Fruit fly (Drosophila melanogaster) whole organism, embryonic: ENCODE results near the gene Ctl1.

Experiments used
- Bdp1 ChIP-seq: fragments of 200-800 bp; sonication (Bioruptor generic); optimal IDR thresholded peaks from 3 replicates; lab custom pipeline; 2016; ENCODE audit warnings: missing biosample characterization, missing genetic modification characterization
- CG1024 ChIP-seq: fragments of 200-800 bp; sonication (Bioruptor generic); IDR thresholded peaks from 2 replicates; pipeline ENCODE4 v1.3.6; 2022; ENCODE audit warnings: missing biosample characterization, missing genetic modification characterization
- CG10431 ChIP-seq: fragments of 200-800 bp; sonication (Bioruptor generic); optimal IDR thresholded peaks from 3 replicates; lab custom pipeline; 2018; ENCODE audit warnings: missing biosample characterization, mild to moderate bottlenecking, missing genetic modification characterization
- CG12071 ChIP-seq: fragments of 200-800 bp; sonication (Bioruptor generic); optimal IDR thresholded peaks from 3 replicates; lab custom pipeline; 2018; ENCODE audit warnings: missing biosample characterization, mild to moderate bottlenecking, missing genetic modification characterization
- CG12155 ChIP-seq: fragments of 200-800 bp; sonication (Bioruptor generic); optimal IDR thresholded peaks from 3 replicates; lab custom pipeline; 2016; ENCODE audit warnings: missing biosample characterization, missing genetic modification characterization
- CG12299 ChIP-seq: fragments of 200-800 bp; sonication (Bioruptor generic); optimal IDR thresholded peaks from 2 replicates; lab custom pipeline; 2018; ENCODE audit warnings: missing biosample characterization, mild to moderate bottlenecking, missing genetic modification characterization
- CG15601 ChIP-seq: fragments of 200-800 bp; sonication (Bioruptor generic); optimal IDR thresholded peaks from 3 replicates; lab custom pipeline; 2019; ENCODE audit warnings: missing biosample characterization, mild to moderate bottlenecking, missing genetic modification characterization, moderate library complexity
- CG18262 ChIP-seq: fragments of 200-800 bp; optimal IDR thresholded peaks from 3 replicates; lab custom pipeline; 2019; ENCODE audit warnings: missing biosample characterization, mild to moderate bottlenecking, missing genetic modification characterization, moderate library complexity
- CG2712 ChIP-seq: fragments of 200-800 bp; optimal IDR thresholded peaks from 3 replicates; lab custom pipeline; 2019; ENCODE audit warnings: missing biosample characterization, mild to moderate bottlenecking, missing genetic modification characterization, moderate library complexity
- CG30431 ChIP-seq: fragments of 200-800 bp; sonication (Bioruptor generic); optimal IDR thresholded peaks from 2 replicates; lab custom pipeline; 2017; ENCODE audit warnings: missing biosample characterization, missing genetic modification characterization
- CG32532 ChIP-seq: fragments of 200-800 bp; sonication (Bioruptor generic); IDR thresholded peaks from 2 replicates; pipeline ENCODE4 v1.3.6; 2022; ENCODE audit warnings: missing biosample characterization, missing genetic modification characterization
- CG6765 ChIP-seq: fragments of 200-800 bp; sonication (Bioruptor generic); optimal IDR thresholded peaks from 3 replicates; lab custom pipeline; 2017; ENCODE audit warnings: missing biosample characterization, mild to moderate bottlenecking, missing genetic modification characterization
- CG7372 ChIP-seq: fragments of 200-800 bp; sonication (Bioruptor generic); IDR thresholded peaks from 2 replicates; pipeline ENCODE4 v1.3.6; 2022; ENCODE audit warnings: missing biosample characterization, missing genetic modification characterization
- CG7839 ChIP-seq: fragments of 200-800 bp; sonication (Bioruptor generic); optimal IDR thresholded peaks from 3 replicates; lab custom pipeline; 2018; ENCODE audit warnings: missing biosample characterization, mild to moderate bottlenecking, missing genetic modification characterization, moderate library complexity
- CG9215 ChIP-seq: fragments of 200-800 bp; sonication (Bioruptor generic); IDR thresholded peaks from 2 replicates; pipeline ENCODE4 v1.3.6; 2022; ENCODE audit warnings: missing biosample characterization, missing genetic modification characterization
- CHES-1-like ChIP-seq: fragments of 200-800 bp; sonication (Bioruptor generic); optimal IDR thresholded peaks from 2 replicates; lab custom pipeline; 2016; ENCODE audit warnings: missing biosample characterization, missing genetic modification characterization
- Dad ChIP-seq: fragments of 200-800 bp; sonication (Bioruptor generic); optimal IDR thresholded peaks from 3 replicates; lab custom pipeline; 2016; ENCODE audit warnings: missing biosample characterization, missing genetic modification characterization
- Elba2 ChIP-seq: fragments of 200-800 bp; sonication (Bioruptor generic); optimal IDR thresholded peaks from 3 replicates; lab custom pipeline; 2016; ENCODE audit warnings: missing biosample characterization, missing genetic modification characterization
- Hmr ChIP-seq: fragments of 200-800 bp; sonication (Bioruptor generic); optimal IDR thresholded peaks from 3 replicates; lab custom pipeline; 2017; ENCODE audit warnings: mild to moderate bottlenecking, missing biosample characterization, missing genetic modification reagents, missing genetic modification characterization
- PHDP ChIP-seq: fragments of 200-800 bp; sonication (Bioruptor generic); optimal IDR thresholded peaks from 3 replicates; lab custom pipeline; 2018; ENCODE audit warnings: missing biosample characterization, mild to moderate bottlenecking, missing genetic modification characterization, moderate library complexity
- Scr ChIP-seq: fragments of 200-800 bp; sonication (Bioruptor generic); IDR thresholded peaks from 2 replicates; pipeline ENCODE4 v1.3.6; 2022; ENCODE audit warnings: missing biosample characterization, missing genetic modification characterization; ENCODE audit not compliant: partially characterized antibody
- Six4 ChIP-seq: fragments of 200-800 bp; sonication (Bioruptor generic); optimal IDR thresholded peaks from 2 replicates; lab custom pipeline; 2016; ENCODE audit warnings: missing biosample characterization, missing genetic modification characterization
- Ssrp ChIP-seq: fragments of 200-800 bp; sonication (Bioruptor generic); optimal IDR thresholded peaks from 2 replicates; lab custom pipeline; 2018; ENCODE audit warnings: missing biosample characterization, mild to moderate bottlenecking, missing genetic modification characterization, moderate library complexity
- ab ChIP-seq: fragments of 200-800 bp; sonication (Bioruptor generic); optimal IDR thresholded peaks from 2 replicates; lab custom pipeline; 2016; ENCODE audit warnings: missing biosample characterization, missing genetic modification characterization
- ara ChIP-seq: fragments of 200-800 bp; sonication (Bioruptor generic); IDR thresholded peaks from 2 replicates; pipeline ENCODE4 v1.3.6; 2022; ENCODE audit warnings: missing biosample characterization, missing genetic modification characterization
- ato ChIP-seq: fragments of 200-800 bp; sonication (Bioruptor generic); IDR thresholded peaks from 2 replicates; pipeline ENCODE4 v1.3.6; 2022; ENCODE audit warnings: missing biosample characterization, missing genetic modification characterization; ENCODE audit not compliant: partially characterized antibody
- bab2 ChIP-seq: fragments of 200-800 bp; sonication (Bioruptor generic); optimal IDR thresholded peaks from 2 replicates; lab custom pipeline; 2016; ENCODE audit warnings: missing biosample characterization, missing genetic modification characterization
- br ChIP-seq: fragments of >200 bp; optimal IDR thresholded peaks from 2 replicates; lab custom pipeline; 2017
- caup ChIP-seq: fragments of 200-800 bp; sonication (Bioruptor generic); optimal IDR thresholded peaks from 3 replicates; lab custom pipeline; 2017; ENCODE audit warnings: missing biosample characterization, mild to moderate bottlenecking, missing genetic modification characterization, moderate library complexity; ENCODE audit not compliant: severe bottlenecking
- cg ChIP-seq: fragments of 200-800 bp; sonication (Bioruptor generic); optimal IDR thresholded peaks from 3 replicates; lab custom pipeline; 2019; ENCODE audit warnings: missing biosample characterization, mild to moderate bottlenecking, missing genetic modification characterization, moderate library complexity
- dan ChIP-seq: fragments of 200-800 bp; sonication (Bioruptor generic); IDR thresholded peaks from 2 replicates; pipeline ENCODE4 v1.3.6; 2022; ENCODE audit warnings: missing biosample characterization, missing genetic modification characterization
- danr ChIP-seq: fragments of 200-800 bp; sonication (Bioruptor generic); IDR thresholded peaks from 2 replicates; pipeline ENCODE4 v1.3.6; 2022; ENCODE audit warnings: missing biosample characterization, missing genetic modification characterization
- en ChIP-seq: fragments of 200-800 bp; sonication (Bioruptor generic); optimal IDR thresholded peaks from 2 replicates; lab custom pipeline; 2016; ENCODE audit warnings: missing biosample characterization, missing genetic modification characterization
- eve ChIP-seq, 2 experiments: fragments of >200 bp; optimal IDR thresholded peaks; 2 replicates each; lab custom pipeline; 2017; ENCODE audit warnings: missing biosample characterization in 2 of 2, missing genetic modification characterization in 2 of 2
- gt ChIP-seq: fragments of 200-800 bp; sonication (Bioruptor generic); IDR thresholded peaks from 2 replicates; pipeline ENCODE4 v1.3.6; 2022; ENCODE audit warnings: missing biosample characterization, missing genetic modification characterization
- hth ChIP-seq: fragments of >200 bp; optimal IDR thresholded peaks from 2 replicates; lab custom pipeline; 2017; ENCODE audit warnings: inconsistent platforms
- inv ChIP-seq: fragments of 200-800 bp; sonication (Bioruptor generic); IDR thresholded peaks from 2 replicates; pipeline ENCODE4 v1.3.6; 2022; ENCODE audit warnings: missing biosample characterization, missing genetic modification characterization; ENCODE audit not compliant: partially characterized antibody
- mirr ChIP-seq: fragments of 200-800 bp; sonication (Bioruptor generic); optimal IDR thresholded peaks from 3 replicates; lab custom pipeline; 2018; ENCODE audit warnings: missing biosample characterization, mild to moderate bottlenecking, missing genetic modification characterization
- nerfin-2 ChIP-seq: fragments of 200-800 bp; sonication (Bioruptor generic); IDR thresholded peaks from 2 replicates; pipeline ENCODE4 v1.3.6; 2022; ENCODE audit warnings: missing biosample characterization, missing genetic modification characterization; ENCODE audit not compliant: partially characterized antibody
- nmo ChIP-seq: fragments of 200-800 bp; sonication (Bioruptor generic); optimal IDR thresholded peaks from 2 replicates; lab custom pipeline; 2018; ENCODE audit warnings: missing biosample characterization, mild to moderate bottlenecking, missing genetic modification characterization, moderate library complexity
- oc ChIP-seq: fragments of 200-800 bp; sonication (Bioruptor generic); optimal IDR thresholded peaks from 2 replicates; lab custom pipeline; 2018; ENCODE audit warnings: missing biosample characterization, mild to moderate bottlenecking, missing genetic modification characterization, moderate library complexity
- pb ChIP-seq: fragments of 200-800 bp; sonication (Bioruptor generic); optimal IDR thresholded peaks from 3 replicates; lab custom pipeline; 2016; ENCODE audit warnings: missing biosample characterization, missing genetic modification characterization
- phol ChIP-seq: fragments of 200-800 bp; sonication (Bioruptor generic); optimal IDR thresholded peaks from 3 replicates; lab custom pipeline; 2018; ENCODE audit warnings: missing biosample characterization, mild to moderate bottlenecking, missing genetic modification characterization, moderate library complexity
- pnt ChIP-seq: fragments of 200-800 bp; sonication (Bioruptor generic); optimal IDR thresholded peaks from 3 replicates; lab custom pipeline; 2016; ENCODE audit warnings: missing biosample characterization, missing genetic modification characterization
- pros ChIP-seq: fragments of 200-800 bp; sonication (Bioruptor generic); optimal IDR thresholded peaks from 3 replicates; lab custom pipeline; 2019; ENCODE audit warnings: missing biosample characterization, mild to moderate bottlenecking, missing genetic modification characterization, moderate library complexity
- sqz ChIP-seq: fragments of 200-800 bp; sonication (Bioruptor generic); optimal IDR thresholded peaks from 3 replicates; lab custom pipeline; 2018; ENCODE audit warnings: missing biosample characterization, mild to moderate bottlenecking, missing genetic modification characterization
- tin ChIP-seq: fragments of 200-800 bp; sonication (Bioruptor generic); optimal IDR thresholded peaks from 3 replicates; lab custom pipeline; 2016; ENCODE audit warnings: missing biosample characterization, missing genetic modification characterization
- tna ChIP-seq: fragments of 200-800 bp; sonication (Bioruptor generic); IDR thresholded peaks from 2 replicates; pipeline ENCODE4 v1.3.6; 2022; ENCODE audit warnings: missing biosample characterization, missing genetic modification characterization; ENCODE audit not compliant: partially characterized antibody
- wor ChIP-seq: fragments of 200-800 bp; sonication (Bioruptor generic); IDR thresholded peaks from 2 replicates; pipeline ENCODE4 v1.3.6; 2022; ENCODE audit warnings: missing biosample characterization, missing genetic modification characterization

Ctl1 gene

dm6 chr3L:4239442-4240322 lies 38.1 kb upstream of the Ctl1 start, which contains the start of gene Sqor (continued):
- TF ChIP-seq sqz (GFP tag; lab: Kevin White, UChicago) (peak; percentile 74), pb (GFP tag; lab: Kevin White, UChicago) (peak; percentile 88), CG12071 (GFP tag; lab: Kevin White, UChicago) (peak; percentile 76), CG32532 (GFP tag; lab: Robert Waterston, UW) (peak; percentile 85), oc (peak; percentile 83), Scr (GFP tag; lab: Robert Waterston, UW) (peak; percentile 39; the same call in 1 of the 2 replicates), CG15601 (peak; percentile 78), CG7372 (GFP tag; lab: Robert Waterston, UW) (peak; percentile 60), Ssrp (peak; percentile 79), wor (GFP tag; lab: Robert Waterston, UW) (peak; percentile 70), CG18262 (tag; lab: Kevin White, UChicago) (peak; percentile 80), dan (no peak), CG12299 (tag; lab: Kevin White, UChicago) (peak; percentile 83), eve (GFP tag; optimal IDR thresholded peaks at IDR 0.05; lab: Kevin White, UChicago) (no peak), cg (GFP tag; lab: Kevin White, UChicago) (peak; percentile 20), CHES-1-like (GFP tag; lab: Kevin White, UChicago) (peak; percentile 85), hth (no peak), caup (GFP tag; lab: Kevin White, UChicago) (peak; percentile 87), danr (GFP tag; lab: Robert Waterston, UW) (peak; percentile 72), nmo (GFP tag; lab: Kevin White, UChicago) (peak; percentile 86), CG7839 (tag; lab: Kevin White, UChicago) (peak; percentile 89), Hmr (GFP tag; lab: Kevin White, UChicago) (peak; percentile 89), nerfin-2 (GFP tag; lab: Robert Waterston, UW) (peak; percentile 12; the same call in 1 of the 2 replicates), CG12155 (peak; percentile 66), CG6765 (GFP tag; lab: Kevin White, UChicago) (peak; percentile 86), CG10431 (no peak), CG30431 (GFP tag; lab: Kevin White, UChicago) (peak; percentile 77), phol (tag; lab: Kevin White, UChicago) (peak; percentile 74), tna (no peak), bab2 (peak; percentile 71), pros (GFP tag; lab: Kevin White, UChicago) (peak; percentile 27), ara (GFP tag; lab: Robert Waterston, UW) (peak; percentile 67), CG9215 (peak; percentile 65), inv (no peak), tin (GFP tag; lab: Kevin White, UChicago) (peak; percentile 54), Six4 (GFP tag; lab: Kevin White, UChicago) (peak; percentile 32), en (GFP tag; lab: Kevin White, UChicago) (peak; percentile 75), br (lab: Kevin White, UChicago) (no peak), pnt (GFP tag; lab: Kevin White, UChicago) (peak; percentile 82), mirr (GFP tag; lab: Kevin White, UChicago) (no peak), Elba2 (GFP tag; lab: Kevin White, UChicago) (no peak), Bdp1 (GFP tag; lab: Kevin White, UChicago) (peak; percentile 82), ato (GFP tag; lab: Robert Waterston, UW) (no peak), gt (GFP tag; lab: Robert Waterston, UW) (no peak), Dad (GFP tag; lab: Kevin White, UChicago) (peak; percentile 77), CG1024 (GFP tag; lab: Robert Waterston, UW) (peak; percentile 59), ab (GFP tag; lab: Kevin White, UChicago) (peak; percentile 50), PHDP (tag; lab: Kevin White, UChicago) (peak; percentile 89), CG2712 (tag; lab: Kevin White, UChicago) (peak; percentile 79)
